Worm (Caenorhabditis elegans): ENCODE measurements around the gene R13H4.7.
A peak's percentile ranks its signal among the peaks of the same experiment; 100 is the strongest.

Gene R13H4.7

DNA sequence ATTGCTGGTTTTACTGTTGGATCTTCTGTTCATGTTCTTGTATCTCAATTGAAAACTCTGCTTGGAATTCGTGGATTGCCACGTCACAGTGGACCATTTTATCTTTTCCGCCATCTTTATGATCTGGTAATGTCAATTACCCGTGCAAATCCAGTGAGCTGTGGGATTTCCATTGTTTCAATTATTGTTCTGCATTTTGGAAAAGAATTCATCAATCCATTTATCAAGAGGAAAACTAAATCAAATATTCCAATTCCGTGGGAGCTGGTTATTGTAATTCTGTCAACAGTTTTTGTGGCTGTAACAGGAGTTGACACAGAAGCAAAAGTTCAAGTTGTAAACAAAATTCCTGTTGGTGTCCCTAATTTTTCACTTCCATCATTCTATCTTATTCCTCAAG is 8.6 kb upstream of the R13H4.7 start:
- TF ChIP-seq nhr-90 (tag; optimal IDR thresholded peaks at IDR 0.05) (no peak), mcd-1 (GFP tag; IDR thresholded peaks at IDR 0.05) (no peak), attf-5 (GFP tag; optimal IDR thresholded peaks at IDR 0.05) (no peak)

DNA sequence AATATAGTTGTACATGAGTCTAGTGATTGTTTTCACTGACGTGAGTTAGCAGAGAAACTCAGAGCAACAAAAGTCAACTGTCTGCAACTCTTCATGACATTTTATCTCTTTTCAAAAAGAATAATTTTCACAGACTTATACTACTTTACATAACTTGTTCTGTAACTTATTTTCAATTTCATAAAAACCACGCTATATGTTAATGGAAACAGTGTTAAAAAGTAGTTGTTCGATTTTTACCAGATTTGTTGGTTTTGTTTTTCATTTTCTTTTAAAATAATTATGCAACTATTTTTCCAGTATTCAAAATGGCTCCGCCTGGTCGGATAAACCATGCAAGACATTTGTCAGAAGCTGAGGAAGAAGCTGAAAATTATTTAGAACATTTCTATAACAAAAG is 7.0 kb upstream of the R13H4.7 start, which contains the start of gene sulp-4:
Gene sulp-4 (plus strand): TSS at position 301 of the 400 bp plus-strand sequence.
- TF ChIP-seq C17E4.6 (GFP tag; IDR thresholded peaks at IDR 0.05) (no peak), B0019.2 (GFP tag; conservative IDR thresholded peaks at IDR 0.05) (no peak), snpc-4 (GFP tag; optimal IDR thresholded peaks at IDR 0.05) (no peak), snpc-4 (tag; optimal IDR thresholded peaks at IDR 0.05) (no peak), unc-130 (GFP tag; optimal IDR thresholded peaks at IDR 0.05) (no peak), ekl-4 (GFP tag; IDR thresholded peaks at IDR 0.05) (no peak), snpc-1.3 (tag; optimal IDR thresholded peaks at IDR 0.05; ENCODE audit: insufficient read depth) (no peak), hmg-1.2 (GFP tag; IDR thresholded peaks at IDR 0.05) (no peak), nfyb-1 (GFP tag; IDR thresholded peaks at IDR 0.05) (no peak), sea-2 (GFP tag; IDR thresholded peaks at IDR 0.05) (no peak)

DNA sequence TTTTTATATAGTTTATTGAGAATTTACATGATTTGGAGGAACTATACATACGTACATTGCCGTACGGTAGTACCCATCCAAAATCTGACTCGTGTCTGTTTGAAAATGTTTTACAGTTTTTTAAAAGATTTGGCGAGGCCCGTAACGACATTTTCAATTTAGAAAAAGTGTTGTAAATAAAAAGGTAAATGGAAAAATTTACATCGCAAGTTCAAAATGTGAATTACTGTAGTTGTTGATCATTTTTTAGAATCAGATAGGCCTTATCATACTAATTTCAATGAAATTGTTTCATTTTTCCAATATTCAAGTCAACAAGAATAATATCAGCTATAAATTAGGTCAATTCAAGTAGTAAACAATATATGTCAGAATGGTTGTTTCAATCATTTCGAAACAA is 5.2 kb downstream of the R13H4.7 start, which contains the start of gene R13H4.6:
Gene R13H4.6 (plus strand): TSS at position 301 of the 400 bp plus-strand sequence.
- TF ChIP-seq let-526 (GFP tag; IDR thresholded peaks at IDR 0.05) (no peak), unc-130 (GFP tag; optimal IDR thresholded peaks at IDR 0.05) (no peak), B0261.1 (tag; optimal IDR thresholded peaks at IDR 0.05) (no peak), tbp1 (GFP tag; optimal IDR thresholded peaks at IDR 0.05) (no peak), hlh-26 (GFP tag; conservative IDR thresholded peaks at IDR 0.05) (no peak)

DNA sequence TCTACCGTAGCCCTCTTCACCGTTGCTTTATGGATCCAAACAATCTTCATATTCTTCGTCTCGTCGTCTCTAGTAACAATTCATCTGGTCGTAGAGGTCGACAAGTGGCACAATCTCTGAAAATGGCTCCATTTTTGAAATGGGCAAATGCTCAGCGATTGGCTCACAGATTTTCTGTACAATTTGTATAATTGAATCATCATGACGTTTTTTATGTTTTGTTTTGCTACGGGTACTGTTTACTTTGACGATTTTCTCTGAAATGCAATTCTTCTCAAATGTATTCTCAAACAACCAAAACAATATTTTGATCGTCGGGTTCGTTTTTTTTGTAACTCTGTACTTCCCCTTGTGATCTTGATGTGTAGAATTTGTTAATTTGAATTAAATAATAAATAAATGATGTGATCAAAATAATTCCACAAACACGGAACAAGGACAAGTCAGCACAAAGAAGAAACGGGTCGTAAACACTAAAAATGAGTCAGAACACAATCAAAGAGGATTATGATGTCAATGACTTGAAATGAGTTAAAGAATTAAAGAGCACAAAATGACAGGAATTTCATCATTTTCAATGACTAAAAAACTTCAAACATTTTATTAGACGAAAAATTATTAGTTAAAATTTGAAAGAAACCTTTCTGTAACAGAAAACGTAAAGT is 6.0 kb downstream of the R13H4.7 start:
- TF ChIP-seq hsf-1 (GFP tag; IDR thresholded peaks at IDR 0.05), result no peak
- TF ChIP-seq egl-18 (GFP tag; IDR thresholded peaks at IDR 0.05), result no peak
- no peak for TF ChIP-seq F57C9.4 (tag; optimal IDR thresholded peaks at IDR 0.05)
- no peak for TF ChIP-seq zfh-2 (GFP tag; conservative IDR thresholded peaks at IDR 0.05)
- TF ChIP-seq F22D6.2 (tag; optimal IDR thresholded peaks at IDR 0.05), result no peak
- TF ChIP-seq ztf-6 (GFP tag; IDR thresholded peaks at IDR 0.05), result no peak
- TF ChIP-seq egrh-3 (GFP tag; IDR thresholded peaks at IDR 0.05), result no peak
- TF ChIP-seq nfya-2 (GFP tag; IDR thresholded peaks at IDR 0.05), result no peak
- no peak for TF ChIP-seq snpc-1.1 (tag; optimal IDR thresholded peaks at IDR 0.05; ENCODE audit: insufficient read depth)
- TF ChIP-seq unc-62 (GFP tag; optimal IDR thresholded peaks at IDR 0.05), result peak; percentile 44
- no peak for TF ChIP-seq zim-3 (tag; optimal IDR thresholded peaks at IDR 0.05)
- TF ChIP-seq nhr-80 (tag; optimal IDR thresholded peaks at IDR 0.05), result peak; percentile 19
- no peak for TF ChIP-seq let-607 (tag; optimal IDR thresholded peaks at IDR 0.05)
- TF ChIP-seq nhr-179 (tag; optimal IDR thresholded peaks at IDR 0.05), result no peak
- TF ChIP-seq ztf-22 (GFP tag; optimal IDR thresholded peaks at IDR 0.05), result no peak
- no peak for TF ChIP-seq T07F8.4 (tag; optimal IDR thresholded peaks at IDR 0.05)
- no peak for TF ChIP-seq egl-44 (GFP tag; IDR thresholded peaks at IDR 0.05)

Data from whole organism, young adult.